Worm (Caenorhabditis elegans): ENCODE results near the gene Y2H9A.4.
A peak's percentile ranks its signal among the peaks of the same experiment; 100 is the strongest.

DNA sequence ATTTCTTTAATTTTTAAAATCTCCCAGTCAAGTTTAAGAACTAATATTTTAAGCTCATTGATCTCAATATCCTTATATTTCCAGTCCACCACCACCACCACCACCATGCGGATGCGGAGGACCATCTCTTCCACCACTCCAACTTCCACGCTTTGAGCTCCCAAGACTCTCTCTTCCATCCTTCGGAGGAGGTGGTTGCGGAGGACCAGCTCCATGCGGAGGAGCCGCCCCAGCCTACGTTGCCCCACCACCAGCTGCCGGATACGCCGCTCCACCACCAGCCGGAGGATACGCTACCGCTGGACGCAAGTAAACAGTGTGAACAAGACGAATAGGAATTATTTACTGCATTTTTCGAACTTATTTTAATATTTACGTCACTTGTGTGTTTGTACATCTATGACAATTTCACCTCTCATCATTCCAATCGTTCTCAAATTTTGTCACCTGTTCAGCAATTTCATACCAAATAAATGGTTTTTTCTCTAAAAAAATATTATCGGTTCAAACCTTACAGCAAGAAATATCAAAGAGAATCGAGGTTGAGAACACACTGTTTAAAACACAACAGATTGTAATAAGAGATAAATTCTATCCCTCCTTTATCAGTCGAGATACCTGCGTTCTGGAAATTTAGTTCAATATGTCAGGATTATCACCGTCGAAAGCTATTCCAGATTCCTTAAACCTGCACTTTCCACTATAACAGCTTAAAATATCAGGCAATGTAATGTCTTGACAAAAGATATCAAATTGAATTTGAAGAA lies 34.3 kb upstream of the Y2H9A.4 start:
- TF ChIP-seq fkh-2 (tag; optimal IDR thresholded peaks at IDR 0.05) (no peak), pha-4 (tag; optimal IDR thresholded peaks at IDR 0.05) (no peak), lsy-12 (tag; optimal IDR thresholded peaks at IDR 0.05) (no peak), nhr-28 (tag; optimal IDR thresholded peaks at IDR 0.05) (no peak), nhr-25 (tag; optimal IDR thresholded peaks at IDR 0.05) (peak; percentile 86), ztf-11 (tag; optimal IDR thresholded peaks at IDR 0.05) (no peak), ceh-16 (tag; optimal IDR thresholded peaks at IDR 0.05) (no peak), R02D3.7 (tag; optimal IDR thresholded peaks at IDR 0.05) (no peak), zag-1 (tag; optimal IDR thresholded peaks at IDR 0.05) (no peak), lin-39 (tag; optimal IDR thresholded peaks at IDR 0.05) (no peak), sea-2 (GFP tag; optimal IDR thresholded peaks at IDR 0.05) (no peak)

Data from whole organism, L3 larva.